Worm (Caenorhabditis elegans) whole organism, L3 larva: ENCODE measurements around the gene rps-8.

Experiments used
- R02D3.7 ChIP-seq: fragments of 150-350 bp; optimal IDR thresholded peaks from 2 replicates; lab custom pipeline; 2014; ENCODE audit warnings: missing biosample characterization, missing genetic modification characterization
- ZK546.5 ChIP-seq: sonication (generic microtip); optimal IDR thresholded peaks from 2 replicates; lab custom pipeline; 2017; ENCODE audit warnings: missing biosample characterization, missing genetic modification characterization
- aly-2 ChIP-seq: fragments of 150-350 bp; optimal IDR thresholded peaks from 2 replicates; lab custom pipeline; 2014; ENCODE audit warnings: missing biosample characterization, missing genetic modification characterization
- ceh-82 ChIP-seq: fragments of 150-350 bp; optimal IDR thresholded peaks from 2 replicates; lab custom pipeline; 2014; ENCODE audit warnings: missing biosample characterization, missing genetic modification characterization
- egl-27 ChIP-seq: sonication (generic microtip); optimal IDR thresholded peaks from 4 replicates; lab custom pipeline; 2017; ENCODE audit warnings: missing biosample characterization, missing genetic modification reagents, missing genetic modification characterization
- egl-5 ChIP-seq: fragments of 150-350 bp; optimal IDR thresholded peaks from 2 replicates; lab custom pipeline; 2017; ENCODE audit warnings: missing biosample characterization, missing genetic modification reagents, missing genetic modification characterization, inconsistent platforms
- elt-3 ChIP-seq, 3 experiments: fragments of 150-350 bp in 1 of 3; sonication (generic microtip) in 2 of 3; optimal IDR thresholded peaks; 2 replicates in 2 of 3; 4 replicates in 1 of 3; lab custom pipeline; 2014 to 2017; ENCODE audit warnings: missing biosample characterization in 3 of 3, missing genetic modification characterization in 3 of 3
- nfya-1 ChIP-seq: sonication (generic microtip); optimal IDR thresholded peaks from 2 replicates; lab custom pipeline; 2017; ENCODE audit warnings: missing genetic modification characterization, mild to moderate bottlenecking, missing compliant biosample characterization, antibody characterized with exemption, moderate library complexity; ENCODE audit not compliant: insufficient read depth
- nhr-11 ChIP-seq: fragments of 150-350 bp; optimal IDR thresholded peaks from 2 replicates; lab custom pipeline; 2014; ENCODE audit warnings: missing biosample characterization, missing genetic modification characterization
- nhr-77 ChIP-seq: fragments of 150-350 bp; optimal IDR thresholded peaks from 2 replicates; lab custom pipeline; 2014; ENCODE audit warnings: missing biosample characterization, missing genetic modification characterization
- unc-39 ChIP-seq: sonication (generic microtip); optimal IDR thresholded peaks from 4 replicates; lab custom pipeline; 2017; ENCODE audit warnings: missing biosample characterization, missing genetic modification characterization
- unc-62 ChIP-seq: fragments of 150-350 bp; sonication (generic microtip); optimal IDR thresholded peaks from 4 replicates; lab custom pipeline; 2014; ENCODE audit warnings: missing biosample characterization, missing genetic modification reagents, missing genetic modification characterization
- zag-1 ChIP-seq: fragments of 150-350 bp; optimal IDR thresholded peaks from 2 replicates; lab custom pipeline; 2014; ENCODE audit warnings: missing biosample characterization, missing genetic modification characterization
- ztf-11 ChIP-seq: fragments of 150-350 bp; optimal IDR thresholded peaks from 2 replicates; lab custom pipeline; 2014; ENCODE audit warnings: missing biosample characterization, missing genetic modification characterization

ce11 chrIV:7310842-7311241 lies 2.8 kb downstream of the rps-8 start:
- TF ChIP-seq egl-5 (tag; lab: Kevin White, UChicago) (no peak), nfya-1 (tag; lab: Kevin White, UChicago) (no peak), ztf-11 (no peak), R02D3.7 (tag; lab: Kevin White, UChicago) (no peak), egl-27 (tag; lab: Kevin White, UChicago) (no peak), elt-3 (tag; optimal IDR thresholded peaks at IDR 0.05; lab: Kevin White, UChicago) (no peak), aly-2 (no peak), nhr-11 (tag; lab: Kevin White, UChicago) (no peak), ZK546.5 (tag; lab: Kevin White, UChicago) (no peak), ceh-82 (tag; lab: Kevin White, UChicago) (no peak), nhr-77 (tag; lab: Kevin White, UChicago) (no peak), unc-39 (tag; lab: Kevin White, UChicago) (no peak), zag-1 (tag; lab: Kevin White, UChicago) (no peak), unc-62 (no peak)
